Fruit fly (Drosophila melanogaster) Kc167 (cell line): Measurements from ENCODE around the gene DppIII.

Source experiments
- h ChIP-seq: fragments of >200 bp; optimal IDR thresholded peaks from 3 replicates; lab custom pipeline; 2018; ENCODE audit warnings: missing external identifiers
- psq ChIP-seq: fragments of >200 bp; optimal IDR thresholded peaks from 2 replicates; lab custom pipeline; 2017; ENCODE audit warnings: missing external identifiers
- ttk ChIP-seq: sonication (Bioruptor generic); optimal IDR thresholded peaks from 2 replicates; lab custom pipeline; 2017; ENCODE audit warnings: missing external identifiers

dm6 chr3R:8340675-8341275 is 3.4 kb upstream of the DppIII start, which contains the start of the genes COX7A and Arl2:
- no peak for TF ChIP-seq psq (lab: Kevin White, UChicago)
- TF ChIP-seq ttk (lab: Kevin White, UChicago), result no peak
- TF ChIP-seq h, result no peak
